Fruit fly (Drosophila melanogaster) whole organism, embryonic: ENCODE data around the gene CG31804.

Experiments used
- CG10209 ChIP-seq: fragments of 200-800 bp; sonication (Bioruptor generic); optimal IDR thresholded peaks from 3 replicates; lab custom pipeline; 2017; ENCODE audit warnings: missing biosample characterization, mild to moderate bottlenecking, missing genetic modification characterization, missing genetic modification reagents
- CG11398 ChIP-seq: fragments of 200-800 bp; sonication (Bioruptor generic); optimal IDR thresholded peaks from 2 replicates; lab custom pipeline; 2016; ENCODE audit warnings: missing biosample characterization, missing genetic modification characterization
- CG15269 ChIP-seq: fragments of 200-800 bp; sonication (Bioruptor generic); optimal IDR thresholded peaks from 2 replicates; lab custom pipeline; 2018; ENCODE audit warnings: missing biosample characterization, mild to moderate bottlenecking, missing genetic modification characterization, moderate library complexity
- CG17385 ChIP-seq: fragments of 200-800 bp; sonication (Bioruptor generic); optimal IDR thresholded peaks from 3 replicates; lab custom pipeline; 2018; ENCODE audit warnings: missing biosample characterization, mild to moderate bottlenecking, missing genetic modification characterization
- CG1832 ChIP-seq: fragments of 200-800 bp; sonication (Bioruptor generic); optimal IDR thresholded peaks from 2 replicates; lab custom pipeline; 2017; ENCODE audit warnings: missing biosample characterization, mild to moderate bottlenecking, missing genetic modification characterization, inconsistent platforms
- CG2678 ChIP-seq: fragments of 200-800 bp; sonication (Bioruptor generic); optimal IDR thresholded peaks from 3 replicates; lab custom pipeline; 2019; ENCODE audit warnings: missing biosample characterization, mild to moderate bottlenecking, missing genetic modification characterization, moderate library complexity
- CG3163 ChIP-seq: fragments of 200-800 bp; sonication (Bioruptor generic); optimal IDR thresholded peaks from 3 replicates; lab custom pipeline; 2016; ENCODE audit warnings: missing biosample characterization, missing genetic modification characterization
- CG33213 ChIP-seq: fragments of 200-800 bp; sonication (Bioruptor generic); optimal IDR thresholded peaks from 3 replicates; lab custom pipeline; 2016; ENCODE audit warnings: missing biosample characterization, missing genetic modification characterization
- CG34422 ChIP-seq: fragments of 200-800 bp; sonication (Bioruptor generic); IDR thresholded peaks from 3 replicates; pipeline ENCODE4 v1.3.6; 2022; ENCODE audit warnings: missing biosample characterization, missing genetic modification characterization
- CG4282 ChIP-seq: fragments of 200-800 bp; sonication (Bioruptor generic); optimal IDR thresholded peaks from 2 replicates; lab custom pipeline; 2016; ENCODE audit warnings: missing biosample characterization, missing genetic modification characterization
- CG43689 ChIP-seq: fragments of 200-800 bp; sonication (Bioruptor generic); IDR thresholded peaks from 2 replicates; pipeline ENCODE4 v1.3.6; 2022; ENCODE audit warnings: missing biosample characterization, missing genetic modification characterization
- CG4404 ChIP-seq: fragments of 200-800 bp; sonication (Bioruptor generic); IDR thresholded peaks from 2 replicates; pipeline ENCODE4 v1.3.6; 2022; ENCODE audit warnings: missing biosample characterization, missing genetic modification characterization
- CG4424 ChIP-seq: fragments of 200-800 bp; sonication (Bioruptor generic); optimal IDR thresholded peaks from 3 replicates; lab custom pipeline; 2016; ENCODE audit warnings: missing biosample characterization, missing genetic modification characterization
- CG5180 ChIP-seq: fragments of 200-800 bp; sonication (Bioruptor generic); optimal IDR thresholded peaks from 3 replicates; lab custom pipeline; 2017; ENCODE audit warnings: missing biosample characterization, missing genetic modification characterization, mild to moderate bottlenecking, moderate library complexity, missing genetic modification reagents
- Dad ChIP-seq: fragments of 200-800 bp; sonication (Bioruptor generic); optimal IDR thresholded peaks from 3 replicates; lab custom pipeline; 2016; ENCODE audit warnings: missing biosample characterization, missing genetic modification characterization
- Deaf1 ChIP-seq: fragments of 200-800 bp; optimal IDR thresholded peaks from 3 replicates; lab custom pipeline; 2019; ENCODE audit warnings: missing biosample characterization, mild to moderate bottlenecking, missing genetic modification characterization, moderate library complexity
- E2f2 ChIP-seq: fragments of 200-800 bp; sonication (Bioruptor generic); IDR thresholded peaks from 2 replicates; pipeline ENCODE4 v1.3.6; 2022; ENCODE audit warnings: missing biosample characterization, missing genetic modification characterization
- ERR ChIP-seq: fragments of 200-800 bp; sonication (Bioruptor generic); optimal IDR thresholded peaks from 2 replicates; lab custom pipeline; 2016; ENCODE audit warnings: missing biosample characterization, missing genetic modification characterization
- Ets65A ChIP-seq: fragments of 200-800 bp; sonication (Bioruptor generic); peaks from one replicate; lab custom pipeline; 2016; ENCODE audit warnings: missing biosample characterization, missing genetic modification characterization
- Fer1 ChIP-seq: fragments of 200-800 bp; sonication (Bioruptor generic); optimal IDR thresholded peaks from 2 replicates; lab custom pipeline; 2017; ENCODE audit warnings: missing biosample characterization, mild to moderate bottlenecking, missing genetic modification characterization
- Hand ChIP-seq: fragments of 200-800 bp; sonication (Bioruptor generic); optimal IDR thresholded peaks from 2 replicates; lab custom pipeline; 2017; ENCODE audit warnings: mild to moderate bottlenecking, missing biosample characterization, missing genetic modification reagents, missing genetic modification characterization
- HmgZ ChIP-seq: fragments of 200-800 bp; sonication (Bioruptor generic); optimal IDR thresholded peaks from 2 replicates; lab custom pipeline; 2018; ENCODE audit warnings: missing biosample characterization, mild to moderate bottlenecking, missing genetic modification characterization
- Jarid2 ChIP-seq: fragments of 200-800 bp; sonication (Bioruptor generic); optimal IDR thresholded peaks from 3 replicates; lab custom pipeline; 2017; ENCODE audit warnings: mild to moderate bottlenecking, missing biosample characterization, missing genetic modification reagents, missing genetic modification characterization
- Lim3 ChIP-seq: fragments of 200-800 bp; sonication (Bioruptor generic); IDR thresholded peaks from 2 replicates; pipeline ENCODE4 v1.3.6; 2022; ENCODE audit warnings: missing biosample characterization, missing genetic modification characterization
- Max ChIP-seq: fragments of 200-800 bp; sonication (Bioruptor generic); optimal IDR thresholded peaks from 2 replicates; lab custom pipeline; 2016; ENCODE audit warnings: missing biosample characterization, mild to moderate bottlenecking, missing genetic modification characterization
- Myb ChIP-seq: fragments of 200-800 bp; sonication (Bioruptor generic); optimal IDR thresholded peaks from 2 replicates; lab custom pipeline; 2016; ENCODE audit warnings: missing biosample characterization, missing genetic modification characterization
- NFAT ChIP-seq: fragments of 200-800 bp; sonication (Bioruptor generic); IDR thresholded peaks from 2 replicates; pipeline ENCODE4 v1.3.6; 2022; ENCODE audit warnings: missing biosample characterization, missing genetic modification characterization
- PHDP ChIP-seq: fragments of 200-800 bp; sonication (Bioruptor generic); optimal IDR thresholded peaks from 3 replicates; lab custom pipeline; 2018; ENCODE audit warnings: missing biosample characterization, mild to moderate bottlenecking, missing genetic modification characterization, moderate library complexity
- Ssrp ChIP-seq: fragments of 200-800 bp; sonication (Bioruptor generic); optimal IDR thresholded peaks from 2 replicates; lab custom pipeline; 2018; ENCODE audit warnings: missing biosample characterization, mild to moderate bottlenecking, missing genetic modification characterization, moderate library complexity
- abd-A ChIP-seq: fragments of 200-800 bp; sonication (Bioruptor generic); optimal IDR thresholded peaks from 3 replicates; lab custom pipeline; 2019; ENCODE audit warnings: missing biosample characterization, mild to moderate bottlenecking, missing genetic modification characterization, moderate library complexity
- ara ChIP-seq: fragments of 200-800 bp; sonication (Bioruptor generic); IDR thresholded peaks from 2 replicates; pipeline ENCODE4 v1.3.6; 2022; ENCODE audit warnings: missing biosample characterization, missing genetic modification characterization
- caup ChIP-seq: fragments of 200-800 bp; sonication (Bioruptor generic); optimal IDR thresholded peaks from 3 replicates; lab custom pipeline; 2017; ENCODE audit warnings: missing biosample characterization, mild to moderate bottlenecking, missing genetic modification characterization, moderate library complexity; ENCODE audit not compliant: severe bottlenecking
- corto ChIP-seq: fragments of 200-800 bp; sonication (Bioruptor generic); optimal IDR thresholded peaks from 2 replicates; lab custom pipeline; 2016; ENCODE audit warnings: missing biosample characterization, mild to moderate bottlenecking, missing genetic modification characterization, moderate library complexity
- crp ChIP-seq, 2 experiments: fragments of 200-800 bp; sonication (Bioruptor generic); optimal IDR thresholded peaks; 2 replicates in 1 of 2; 3 replicates in 1 of 2; lab custom pipeline; 2017; ENCODE audit warnings: missing biosample characterization in 2 of 2, missing genetic modification characterization in 2 of 2, mild to moderate bottlenecking in 1 of 2, moderate library complexity in 1 of 2
- dimm ChIP-seq: fragments of 200-800 bp; sonication (Bioruptor generic); IDR thresholded peaks from 2 replicates; pipeline ENCODE4 v1.3.6; 2022; ENCODE audit warnings: missing biosample characterization, missing genetic modification characterization
- dpn ChIP-seq, 2 experiments: fragments of 200-800 bp; sonication (Bioruptor generic); optimal IDR thresholded peaks; 3 replicates each; lab custom pipeline; 2016; ENCODE audit warnings: missing biosample characterization in 2 of 2, missing genetic modification characterization in 2 of 2
- ewg ChIP-seq: fragments of 200-800 bp; sonication (Bioruptor generic); optimal IDR thresholded peaks from 3 replicates; lab custom pipeline; 2017; ENCODE audit warnings: mild to moderate bottlenecking, missing biosample characterization, missing genetic modification reagents, missing genetic modification characterization
- gce ChIP-seq: fragments of 200-800 bp; sonication (Bioruptor generic); IDR thresholded peaks from 3 replicates; pipeline ENCODE4 v1.3.6; 2022; ENCODE audit warnings: missing biosample characterization, missing genetic modification characterization
- gcm2 ChIP-seq: fragments of 200-800 bp; sonication (Bioruptor generic); optimal IDR thresholded peaks from 2 replicates; lab custom pipeline; 2016; ENCODE audit warnings: missing biosample characterization, missing genetic modification characterization
- lbe ChIP-seq: fragments of 200-800 bp; sonication (Bioruptor generic); optimal IDR thresholded peaks from 2 replicates; lab custom pipeline; 2016; ENCODE audit warnings: missing biosample characterization, mild to moderate bottlenecking, missing genetic modification characterization
- nau ChIP-seq: fragments of 200-800 bp; sonication (Bioruptor generic); optimal IDR thresholded peaks from 3 replicates; lab custom pipeline; 2017; ENCODE audit warnings: missing biosample characterization, mild to moderate bottlenecking, missing genetic modification characterization, missing genetic modification reagents
- nerfin-2 ChIP-seq: fragments of 200-800 bp; sonication (Bioruptor generic); IDR thresholded peaks from 2 replicates; pipeline ENCODE4 v1.3.6; 2022; ENCODE audit warnings: missing biosample characterization, missing genetic modification characterization; ENCODE audit not compliant: partially characterized antibody
- pan ChIP-seq, 4 experiments: fragments of >200 bp in 3 of 4; fragments of 200-800 bp in 1 of 4; sonication (Bioruptor generic) in 1 of 4; optimal IDR thresholded peaks in 3 of 4; IDR thresholded peaks in 1 of 4; 2 replicates each; pipeline versions ENCODE4 v1.3.6 to Lab custom; 2017 to 2022; ENCODE audit warnings: missing biosample characterization in 2 of 4, missing genetic modification characterization in 2 of 4, mixed read lengths in 1 of 4
- peb ChIP-seq: fragments of 200-800 bp; sonication (Bioruptor generic); IDR thresholded peaks from 2 replicates; pipeline ENCODE4 v1.3.6; 2022; ENCODE audit warnings: missing biosample characterization, missing genetic modification characterization
- pum ChIP-seq: fragments of 200-800 bp; sonication (Bioruptor generic); optimal IDR thresholded peaks from 2 replicates; lab custom pipeline; 2016; ENCODE audit warnings: missing biosample characterization, missing genetic modification characterization
- scrt ChIP-seq: fragments of 200-800 bp; sonication (Bioruptor generic); optimal IDR thresholded peaks from 2 replicates; lab custom pipeline; 2018; ENCODE audit warnings: missing biosample characterization, mild to moderate bottlenecking, missing genetic modification characterization, moderate library complexity
- sens ChIP-seq: fragments of 200-800 bp; sonication (Bioruptor generic); peaks from one replicate; lab custom pipeline; 2016; ENCODE audit warnings: missing biosample characterization, missing genetic modification characterization
- sens-2 ChIP-seq: fragments of 200-800 bp; sonication (Bioruptor generic); IDR thresholded peaks from 2 replicates; pipeline ENCODE4 v1.3.6; 2022; ENCODE audit warnings: missing biosample characterization, missing genetic modification characterization
- sqz ChIP-seq: fragments of 200-800 bp; sonication (Bioruptor generic); optimal IDR thresholded peaks from 3 replicates; lab custom pipeline; 2018; ENCODE audit warnings: missing biosample characterization, mild to moderate bottlenecking, missing genetic modification characterization
- tna ChIP-seq: fragments of 200-800 bp; sonication (Bioruptor generic); IDR thresholded peaks from 2 replicates; pipeline ENCODE4 v1.3.6; 2022; ENCODE audit warnings: missing biosample characterization, missing genetic modification characterization; ENCODE audit not compliant: partially characterized antibody
- zen2 ChIP-seq: fragments of 200-800 bp; sonication (Bioruptor generic); IDR thresholded peaks from 3 replicates; pipeline ENCODE4 v1.3.6; 2022; ENCODE audit warnings: missing biosample characterization, missing genetic modification characterization; ENCODE audit not compliant: partially characterized antibody

Gene CG31804

DNA sequence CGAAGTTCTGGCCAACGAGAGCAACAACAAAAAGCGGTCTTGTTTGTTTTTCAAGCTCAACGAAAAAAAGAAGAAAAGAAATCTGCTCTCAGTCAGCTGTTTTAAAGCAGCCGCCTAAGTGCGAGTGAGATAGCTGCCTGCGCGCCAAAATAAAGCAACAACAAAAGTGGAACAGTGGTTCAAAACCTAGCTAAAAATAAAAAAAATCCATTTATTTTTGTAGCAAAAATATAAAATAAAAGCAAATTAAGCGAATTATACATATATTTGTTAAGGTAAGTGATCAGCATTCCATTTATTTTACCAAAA is 21.9 kb downstream of the CG31804 start (continued):
- TF ChIP-seq CG5180 (GFP tag; lab: Kevin White, UChicago) (no peak), sens (GFP tag; lab: Kevin White, UChicago) (peak; percentile 50), CG34422 (GFP tag; lab: Robert Waterston, UW) (peak; percentile 80; the same call in 1 of the 3 replicates), lbe (GFP tag; lab: Kevin White, UChicago) (peak; percentile 68), Max (GFP tag; lab: Kevin White, UChicago) (no peak), CG43689 (GFP tag; lab: Robert Waterston, UW) (no peak), CG11398 (GFP tag; lab: Kevin White, UChicago) (no peak), Ssrp (tag; lab: Kevin White, UChicago) (no peak), dimm (no peak), ewg (GFP tag; lab: Kevin White, UChicago) (peak; percentile 84), corto (GFP tag; lab: Kevin White, UChicago) (peak; percentile 3), pum (GFP tag; lab: Kevin White, UChicago) (no peak), Jarid2 (peak; percentile 7), CG17385 (GFP tag; lab: Kevin White, UChicago) (peak; percentile 51), Fer1 (GFP tag; lab: Kevin White, UChicago) (peak; percentile 15), CG1832 (GFP tag; lab: Kevin White, UChicago) (no peak), Myb (GFP tag; lab: Kevin White, UChicago) (no peak), gcm2 (GFP tag; lab: Kevin White, UChicago) (no peak), Ets65A (no peak), zen2 (GFP tag; lab: Robert Waterston, UW) (no peak), Dad (GFP tag; lab: Kevin White, UChicago) (no peak), gce (GFP tag; lab: Robert Waterston, UW) (no peak), Deaf1 (tag; lab: Kevin White, UChicago) (peak; percentile 9), CG10209 (GFP tag; lab: Kevin White, UChicago) (no peak), ERR (GFP tag; lab: Kevin White, UChicago) (no peak), caup (peak; percentile 3), crp (GFP tag; optimal IDR thresholded peaks at IDR 0.05; lab: Kevin White, UChicago) (peak; percentile 36 to 90), ara (GFP tag; lab: Robert Waterston, UW) (no peak), NFAT (GFP tag; lab: Robert Waterston, UW) (no peak), tna (no peak), Hand (no peak), E2f2 (peak; percentile 62), CG4404 (no peak), peb (no peak), CG4424 (GFP tag; lab: Kevin White, UChicago) (no peak), PHDP (peak; percentile 32), nerfin-2 (GFP tag; lab: Robert Waterston, UW) (no peak), CG15269 (tag; lab: Kevin White, UChicago) (peak; percentile 30), CG33213 (GFP tag; lab: Kevin White, UChicago) (no peak), dpn (GFP tag; optimal IDR thresholded peaks at IDR 0.05; lab: Kevin White, UChicago) (no peak), sens-2 (no peak), CG2678 (tag; lab: Kevin White, UChicago) (peak; percentile 27), CG3163 (GFP tag; lab: Kevin White, UChicago) (no peak), nau (no peak), scrt (peak; percentile 33), abd-A (no peak), pan (optimal IDR thresholded peaks at IDR 0.05; lab: Kevin White, UChicago) (no peak), pan (GFP tag; optimal IDR thresholded peaks at IDR 0.05 in 1 of 2, IDR thresholded peaks at IDR 0.05 in 1 of 2) (peak in 1 of 2 experiments; percentile 33), CG4282 (GFP tag; lab: Kevin White, UChicago) (peak; percentile 49), Lim3 (no peak), HmgZ (tag; lab: Kevin White, UChicago) (no peak), sqz (GFP tag; lab: Kevin White, UChicago) (peak; percentile 57)
